Fruit fly (Drosophila melanogaster) ovary, adult (tissue): ENCODE data around the gene CG12590.

ENCODE experiments used
- CG17801 ChIP-seq: fragments of 200-800 bp; optimal IDR thresholded peaks from 2 replicates; lab custom pipeline; 2019; ENCODE audit warnings: missing biosample characterization, mild to moderate bottlenecking, missing genetic modification characterization, moderate library complexity; ENCODE audit not compliant: partially characterized antibody

The CG12590 gene

DNA sequence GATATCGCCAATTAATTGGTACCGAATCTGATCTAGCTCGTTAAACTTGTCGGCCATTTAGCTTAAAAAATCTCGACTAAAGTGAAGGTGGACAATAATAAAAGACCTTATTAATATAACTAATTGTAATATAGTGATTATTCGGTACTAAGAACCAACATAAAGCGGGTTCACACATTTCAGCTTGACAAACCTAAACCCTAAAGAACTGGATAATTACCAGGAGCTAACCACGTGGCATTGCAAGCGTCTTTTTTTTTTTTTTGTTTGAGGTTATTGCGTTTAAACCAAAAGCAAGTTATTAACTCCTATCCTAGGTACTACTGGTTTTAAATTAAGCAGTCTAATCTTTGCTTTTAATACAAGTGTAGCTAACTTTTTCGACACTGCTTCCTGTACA is at the start of gene CG12590:
Gene CG12590 (plus strand): TSS at position 301 of the 400 bp plus-strand sequence.
- TF ChIP-seq CG17801 = no peak

DNA sequence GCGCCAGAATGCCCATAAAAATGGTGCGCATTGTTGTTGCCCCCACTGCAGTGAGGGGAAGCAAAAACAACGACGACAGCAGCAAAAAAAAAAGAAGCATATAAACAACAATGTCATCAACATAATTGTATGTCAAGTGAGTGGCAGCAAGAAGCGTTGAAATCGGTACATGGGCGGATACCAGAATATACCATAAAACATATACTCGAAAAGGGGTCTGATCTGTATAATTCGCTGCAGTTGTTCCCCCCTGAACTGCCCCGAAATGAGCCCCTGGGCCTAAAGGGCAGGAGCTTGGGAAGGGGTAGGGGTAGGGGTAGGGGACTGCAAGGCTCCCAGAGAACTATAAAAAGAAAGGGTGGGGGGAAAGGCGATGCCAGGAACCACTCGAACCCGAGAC is 47.5 kb upstream of the CG12590 start:
- no peak for TF ChIP-seq CG17801

DNA sequence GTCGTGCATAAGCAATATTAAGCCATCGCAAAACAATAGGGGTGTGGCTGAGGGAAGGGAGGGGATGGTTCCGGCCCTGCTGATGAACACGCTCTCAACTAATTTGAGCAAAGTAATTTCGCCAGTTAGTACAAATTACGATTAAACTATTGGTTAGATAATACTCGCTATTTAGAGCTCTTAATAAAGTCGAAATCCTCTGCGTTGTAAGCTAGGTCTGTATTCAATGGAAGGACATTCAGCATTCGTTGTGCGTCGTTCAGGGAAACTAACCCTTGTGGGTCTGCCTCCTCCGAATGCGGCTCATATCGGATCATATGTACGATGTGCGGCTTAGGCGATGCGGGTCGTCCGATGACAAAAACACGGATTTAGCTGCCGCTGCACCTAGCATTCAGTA is 47.0 kb upstream of the CG12590 start:
- no peak for TF ChIP-seq CG17801

DNA sequence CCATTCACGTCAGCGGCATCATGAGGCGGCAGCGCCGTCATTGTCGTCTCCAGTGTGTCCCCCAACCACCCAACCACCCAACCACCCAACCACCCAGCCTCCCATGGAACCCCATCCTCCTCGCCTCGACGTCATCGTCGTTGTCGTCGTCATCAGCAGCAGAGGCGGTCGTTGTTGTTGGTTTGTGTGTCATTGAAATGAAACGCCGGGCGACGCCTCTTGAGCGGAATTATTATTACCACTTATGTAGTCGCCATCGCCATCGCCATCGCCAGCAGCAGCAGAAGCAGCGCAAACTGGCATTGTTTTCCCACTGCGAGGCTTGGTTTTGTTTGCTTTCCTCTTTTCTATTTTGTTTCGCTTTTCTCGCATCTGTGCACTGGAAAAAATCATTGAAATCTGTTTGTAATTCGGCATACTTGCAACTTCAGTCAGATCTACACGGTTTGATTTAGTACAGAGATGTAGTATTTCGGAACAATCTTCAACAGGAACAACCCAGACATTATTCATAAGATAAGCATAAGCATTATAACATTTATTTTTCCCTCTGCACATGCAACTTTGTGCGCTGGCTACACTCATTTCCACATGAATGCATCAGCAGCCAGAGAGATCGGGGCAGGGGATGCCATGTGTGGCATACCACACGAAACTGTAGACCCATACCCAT is 46.5 kb upstream of the CG12590 start:
- no peak for TF ChIP-seq CG17801

DNA sequence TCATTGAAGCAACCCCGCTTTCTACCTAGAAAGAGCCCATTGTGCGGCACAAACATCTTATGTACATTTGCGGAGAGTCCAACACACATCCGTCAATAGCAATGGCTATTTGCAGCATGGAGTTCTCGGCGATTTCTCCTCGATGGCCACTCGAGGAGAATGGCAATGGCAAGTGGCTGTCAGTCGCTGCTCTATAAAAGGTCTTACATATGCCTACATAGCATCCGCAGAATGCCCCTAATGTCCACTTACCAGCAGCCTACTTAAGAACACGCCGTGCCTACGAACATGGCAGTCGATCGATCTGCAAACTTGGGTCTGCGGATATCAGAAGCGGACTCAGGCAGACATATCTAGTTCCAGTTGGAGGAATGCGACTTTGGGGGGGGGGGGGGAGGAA is 45.3 kb upstream of the CG12590 start:
- no peak for TF ChIP-seq CG17801

DNA sequence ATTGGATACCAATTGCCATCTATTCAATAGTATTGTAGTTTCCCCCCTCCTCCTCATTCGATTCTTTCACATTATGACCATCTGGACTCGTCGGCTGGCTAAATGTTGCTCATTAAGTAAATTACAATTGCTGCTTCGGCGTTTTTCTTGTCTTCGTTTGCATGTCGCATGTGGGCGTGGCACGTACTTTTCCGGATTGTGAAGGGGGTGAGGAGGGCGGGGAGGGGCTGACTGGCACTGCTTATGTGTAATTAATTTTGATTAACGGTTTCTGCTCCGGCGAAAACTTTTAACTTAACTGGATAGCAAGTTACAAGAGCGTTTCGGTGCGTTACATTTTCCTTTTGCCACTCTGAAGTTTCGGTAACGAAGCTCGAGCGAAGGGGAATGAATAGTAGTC is 44.0 kb upstream of the CG12590 start:
- no peak for TF ChIP-seq CG17801

DNA sequence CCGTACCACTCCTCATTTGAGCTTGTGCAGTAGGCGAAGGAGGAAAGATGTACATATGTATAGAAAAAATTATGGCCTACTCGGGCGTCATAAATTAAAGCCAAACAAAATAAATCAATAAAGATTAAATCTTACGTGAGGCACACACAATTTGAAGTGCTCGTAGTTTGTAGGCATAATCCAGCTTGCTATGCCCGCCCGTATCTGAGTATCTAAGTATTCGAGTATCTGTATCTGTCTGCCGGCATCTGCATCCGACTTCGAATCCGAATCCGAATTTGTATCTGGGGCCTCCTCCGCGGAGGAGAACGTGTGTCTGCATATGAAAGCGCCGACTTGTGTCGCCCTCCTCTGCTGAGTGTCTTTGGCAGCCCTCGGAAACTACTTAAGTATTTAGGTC is 43.0 kb upstream of the CG12590 start:
- TF ChIP-seq CG17801 = no peak

DNA sequence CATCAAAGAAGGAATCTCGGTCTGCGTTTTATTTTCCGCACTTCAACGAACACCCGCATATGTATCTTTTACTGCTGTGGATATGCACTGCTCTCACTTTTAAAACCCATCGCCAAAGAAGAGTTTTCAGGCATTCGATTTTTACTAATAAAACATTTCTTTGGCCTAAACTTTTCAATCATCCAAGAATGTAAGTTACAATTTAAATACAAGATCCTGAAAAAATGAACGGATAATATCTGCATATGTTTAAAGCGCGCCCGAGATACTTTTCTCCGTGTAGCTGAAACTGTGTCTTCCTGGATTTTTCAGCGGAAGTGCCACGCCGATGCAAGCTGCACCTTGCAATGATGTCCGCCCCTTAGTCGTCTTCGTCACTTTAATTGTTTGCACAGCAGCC is 41.2 kb upstream of the CG12590 start:
- TF ChIP-seq CG17801 = no peak

DNA sequence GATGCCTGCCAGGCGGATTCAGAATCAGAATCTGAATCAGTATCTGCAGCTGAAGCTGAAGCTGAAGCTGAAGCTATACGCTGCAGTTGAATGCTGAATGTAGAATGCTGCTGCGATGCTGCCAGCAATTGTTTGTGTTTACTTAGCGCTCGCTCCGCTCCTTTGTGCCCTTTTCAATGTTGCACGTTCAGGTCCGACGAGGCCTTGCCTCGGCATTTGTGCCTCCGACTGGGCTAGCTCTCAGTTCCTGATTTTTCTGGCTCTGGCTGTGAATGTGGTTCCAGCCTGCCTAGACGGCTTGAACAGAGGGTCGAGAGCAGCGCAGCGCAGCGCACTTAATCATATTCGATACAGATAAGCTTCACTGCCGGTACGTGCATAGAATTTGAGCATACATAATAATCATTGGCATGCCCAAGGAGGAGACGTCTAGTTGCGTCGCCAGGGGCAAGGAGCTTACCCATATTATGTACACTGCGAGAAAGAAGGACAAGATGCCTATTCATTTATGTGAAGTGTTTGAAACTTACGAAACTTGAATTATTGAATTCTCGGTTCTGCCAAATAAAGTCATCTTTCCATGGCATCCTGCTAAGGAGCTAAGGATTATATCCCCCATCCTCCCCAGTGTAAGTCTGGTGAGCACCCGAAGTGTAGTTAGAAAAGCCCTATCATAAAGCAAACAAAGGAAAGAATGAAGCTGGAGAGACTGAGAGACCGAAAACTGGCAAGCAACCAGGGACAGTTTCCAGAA is 38.8 kb upstream of the CG12590 start:
- TF ChIP-seq CG17801 = no peak

DNA sequence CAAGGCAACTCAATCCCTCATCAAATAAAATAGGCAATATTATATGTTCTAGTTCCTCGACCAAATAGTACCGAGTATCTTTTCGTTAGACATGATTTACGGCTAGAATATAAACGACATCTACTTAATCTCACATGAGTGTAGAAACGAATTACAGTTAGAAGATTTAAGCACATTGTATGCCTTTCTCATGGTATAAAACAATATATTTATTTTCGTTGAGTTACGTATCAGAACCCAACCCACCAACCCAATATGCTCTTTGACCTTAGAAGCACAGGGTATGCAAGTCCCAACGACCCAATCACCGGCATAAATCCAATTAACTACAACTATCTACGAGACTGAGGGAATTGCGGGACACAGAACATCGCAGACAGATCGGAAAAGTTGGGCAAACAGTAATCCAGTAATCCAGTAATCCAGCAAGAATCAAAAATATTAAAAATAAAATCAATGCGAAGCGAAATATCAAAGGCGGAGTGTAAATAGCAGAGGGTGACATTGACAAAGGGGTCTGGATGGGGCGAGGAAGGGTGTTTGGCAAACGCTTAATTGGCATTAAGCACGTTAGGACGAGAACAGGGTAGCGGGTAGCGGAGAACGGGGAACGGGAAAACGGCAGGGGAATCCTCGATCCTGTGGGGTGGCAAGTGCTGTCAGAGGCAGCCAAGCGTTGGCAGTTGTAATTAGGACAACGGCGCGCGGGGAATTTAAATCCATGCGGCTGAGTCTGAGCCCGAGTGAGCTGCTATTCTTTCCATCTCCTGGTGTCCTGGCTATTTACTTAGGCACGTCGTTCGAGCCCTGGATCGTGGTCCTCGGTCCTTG is 36.9 kb upstream of the CG12590 start:
- no peak for TF ChIP-seq CG17801

DNA sequence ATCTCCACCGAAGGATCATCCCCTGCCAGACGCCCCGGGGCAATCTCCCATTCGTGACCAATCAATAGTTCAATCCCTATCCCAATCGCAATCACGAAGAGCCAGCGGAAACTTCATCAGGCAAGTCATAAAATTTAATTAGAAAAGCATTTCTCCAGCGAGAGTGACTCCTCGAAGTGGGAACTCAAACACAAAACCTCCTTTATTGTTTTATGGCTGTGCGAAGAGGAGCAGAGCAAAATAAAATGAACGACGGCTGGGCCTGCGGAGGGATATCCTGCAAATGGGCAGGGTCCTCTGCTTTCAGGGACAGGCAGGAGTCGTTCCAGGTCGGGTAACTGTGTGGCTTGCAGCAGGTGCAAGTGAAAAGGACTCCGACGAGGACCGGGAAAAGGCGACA is 34.5 kb upstream of the CG12590 start:
- TF ChIP-seq CG17801 = no peak

DNA sequence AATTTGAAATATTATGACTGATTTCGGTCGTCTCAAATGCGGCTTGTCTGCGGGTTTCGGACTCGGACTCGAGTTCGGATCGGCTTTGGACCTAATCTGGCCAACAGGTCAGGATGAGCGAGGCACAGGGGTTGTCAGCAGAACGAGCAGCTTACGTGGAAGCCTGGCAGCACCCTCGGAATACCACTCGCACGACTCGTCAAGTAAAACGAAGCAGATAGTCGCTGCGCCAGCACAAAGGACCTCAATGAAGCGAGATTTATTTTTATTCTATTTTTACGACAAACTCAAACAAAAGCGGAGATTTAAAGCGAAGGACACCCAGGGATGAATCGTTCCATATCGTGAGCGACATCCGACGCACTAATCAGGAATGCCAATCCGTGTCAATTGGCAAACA is 33.6 kb upstream of the CG12590 start:
- TF ChIP-seq CG17801 = no peak

DNA sequence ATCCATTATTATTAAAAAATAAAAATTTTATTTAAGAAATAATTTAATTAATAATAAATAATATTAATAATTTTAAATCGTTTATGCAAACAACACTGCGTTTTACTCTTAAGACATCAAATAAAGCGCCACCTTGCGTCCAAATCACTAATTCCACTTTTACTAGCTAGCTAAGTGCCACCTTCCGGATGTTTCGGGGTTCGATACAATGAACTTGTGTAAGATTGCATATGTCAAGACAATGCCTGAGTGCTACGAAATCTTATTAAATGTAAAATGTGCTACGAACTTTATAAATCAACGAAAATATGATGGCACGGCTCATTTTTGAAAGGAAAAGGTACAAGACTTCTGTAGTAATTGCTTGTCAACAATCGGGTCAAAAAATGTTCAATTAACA is 32.5 kb upstream of the CG12590 start:
- no peak for TF ChIP-seq CG17801

DNA sequence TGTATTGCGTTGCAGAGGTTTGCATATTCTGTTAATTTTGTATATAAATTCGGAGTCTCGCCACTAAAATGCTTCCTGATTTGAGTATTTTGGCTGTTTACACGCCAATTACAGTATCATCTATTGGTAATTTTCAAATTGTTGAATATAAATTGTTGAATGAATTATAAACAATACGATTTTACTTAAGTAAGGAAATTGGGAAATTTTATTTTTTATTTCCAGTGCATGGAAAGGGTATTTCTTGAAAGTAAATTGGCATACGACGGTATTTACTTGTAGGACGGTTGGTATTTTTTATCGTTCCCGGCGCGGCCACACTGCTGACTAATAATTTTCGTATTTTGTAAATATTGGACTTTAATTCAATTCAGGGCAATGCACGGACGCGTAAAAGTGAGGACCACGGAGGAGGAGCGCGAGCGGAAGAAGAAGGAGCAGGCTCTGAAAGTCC is 31.6 kb upstream of the CG12590 start, which contains the start of gene RabGGTa:
Gene RabGGTa (plus strand): TSS at position 298 of the 454 bp plus-strand sequence.
- no peak for TF ChIP-seq CG17801

DNA sequence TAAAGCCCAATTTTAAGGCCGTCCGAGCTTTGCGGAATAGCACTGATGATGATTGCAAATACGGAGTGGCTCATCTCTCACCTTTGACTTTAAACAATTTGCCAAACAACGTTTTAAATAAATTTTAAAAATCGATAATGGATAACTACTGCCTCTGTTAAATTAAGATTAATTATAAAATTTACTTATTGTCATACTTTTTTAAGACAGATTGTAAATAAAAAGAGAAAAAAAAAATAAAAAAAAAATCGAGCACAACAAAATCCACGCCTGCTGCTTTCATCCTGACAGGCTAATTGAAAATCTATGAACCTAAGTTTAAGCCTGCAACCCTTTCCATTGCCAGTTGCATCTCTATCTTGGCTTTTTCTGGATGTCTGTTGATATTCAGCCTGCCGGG is 20.5 kb upstream of the CG12590 start, which contains the start of gene CG12589:
Gene CG12589 (minus strand): TSS at position 101 of the 400 bp plus-strand sequence.
- no peak for TF ChIP-seq CG17801

DNA sequence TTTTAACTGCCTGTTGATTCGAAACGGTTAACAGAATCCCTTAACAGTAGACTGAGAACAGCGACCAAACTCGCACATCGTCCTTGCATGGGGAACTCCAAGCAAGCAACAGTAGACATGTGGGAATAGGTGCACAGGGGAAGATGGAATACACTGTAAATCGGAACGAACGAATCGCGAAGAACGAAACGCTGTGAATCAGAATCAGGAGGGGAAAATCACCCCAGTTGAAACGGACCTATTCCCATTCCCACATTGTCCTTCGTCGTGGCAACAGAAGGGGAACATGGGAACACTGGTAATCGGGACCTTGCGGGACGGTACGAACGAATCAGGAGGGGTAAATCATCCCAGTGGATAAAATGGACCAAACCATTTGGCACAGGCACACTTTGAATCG is 8.9 kb upstream of the CG12590 start, which contains the start of gene dpr16:
Gene dpr16 (plus strand): TSS at position 386 of the 400 bp plus-strand sequence.
- TF ChIP-seq CG17801 = no peak

DNA sequence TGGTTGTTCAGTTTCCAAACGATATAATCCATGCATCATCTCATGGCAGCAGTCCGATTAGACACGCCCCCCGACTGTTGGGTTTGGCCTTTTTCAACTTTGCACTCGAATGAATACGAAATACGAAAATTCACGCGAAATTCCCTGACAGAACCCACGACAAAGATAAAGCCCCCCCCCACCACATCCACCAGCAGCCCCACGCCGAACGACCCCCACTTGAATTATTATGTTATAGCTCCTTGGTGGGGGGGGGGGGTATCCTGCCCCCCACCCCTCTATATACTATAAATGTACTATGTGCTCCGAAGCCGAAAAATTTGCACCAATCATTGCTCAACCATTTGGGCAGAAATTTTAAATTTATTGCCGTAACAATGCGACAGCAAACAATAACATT is 2.8 kb downstream of the CG12590 start:
- TF ChIP-seq CG17801 = no peak
